Fruit fly (Drosophila melanogaster) whole organism, adult: ENCODE measurements around the gene CG1572.

ENCODE experiments used
- CG11617 ChIP-seq: fragments of 200-800 bp; sonication (Bioruptor generic); optimal IDR thresholded peaks from 2 replicates; lab custom pipeline; 2017; ENCODE audit warnings: mild to moderate bottlenecking, missing biosample characterization, missing genetic modification reagents, missing genetic modification characterization
- CG33017 ChIP-seq: fragments of 200-800 bp; sonication (Bioruptor generic); optimal IDR thresholded peaks from 2 replicates; lab custom pipeline; 2018; ENCODE audit warnings: missing biosample characterization, mild to moderate bottlenecking, missing genetic modification characterization, moderate library complexity
- CG5204 ChIP-seq: fragments of 200-800 bp; sonication (Bioruptor generic); optimal IDR thresholded peaks from 2 replicates; lab custom pipeline; 2016; ENCODE audit warnings: missing biosample characterization, missing genetic modification characterization
- CG7045 ChIP-seq: fragments of 200-800 bp; sonication (Bioruptor generic); optimal IDR thresholded peaks from 2 replicates; lab custom pipeline; 2017; ENCODE audit warnings: missing biosample characterization, mild to moderate bottlenecking, missing genetic modification characterization
- CG7101 ChIP-seq: fragments of 200-800 bp; sonication (Bioruptor generic); optimal IDR thresholded peaks from 2 replicates; lab custom pipeline; 2018; ENCODE audit warnings: missing biosample characterization, mild to moderate bottlenecking, missing genetic modification characterization, moderate library complexity
- Clk ChIP-seq: fragments of 200-800 bp; sonication (Bioruptor generic); optimal IDR thresholded peaks from 2 replicates; lab custom pipeline; 2017; ENCODE audit warnings: missing biosample characterization, missing genetic modification characterization
- Hr96 ChIP-seq: fragments of 200-800 bp; sonication (Bioruptor generic); optimal IDR thresholded peaks from 2 replicates; lab custom pipeline; 2016; ENCODE audit warnings: missing biosample characterization, missing genetic modification characterization
- bab1 ChIP-seq: fragments of 200-800 bp; sonication (Bioruptor generic); optimal IDR thresholded peaks from 3 replicates; lab custom pipeline; 2019; ENCODE audit warnings: missing biosample characterization, mild to moderate bottlenecking, missing genetic modification characterization, moderate library complexity
- cic ChIP-seq: fragments of 200-800 bp; sonication (Bioruptor generic); optimal IDR thresholded peaks from 2 replicates; lab custom pipeline; 2017; ENCODE audit warnings: missing biosample characterization, mild to moderate bottlenecking, missing genetic modification characterization, moderate library complexity
- cnc ChIP-seq, 2 experiments: fragments of >200 bp; optimal IDR thresholded peaks; 2 replicates each; lab custom pipeline; 2017
- kay ChIP-seq: fragments of 200-800 bp; sonication (Bioruptor generic); peaks from one replicate; lab custom pipeline; 2016; ENCODE audit warnings: missing biosample characterization, missing genetic modification characterization, borderline replicate concordance
- tj ChIP-seq: fragments of 200-800 bp; sonication (Bioruptor generic); optimal IDR thresholded peaks from 3 replicates; lab custom pipeline; 2017; ENCODE audit warnings: missing biosample characterization, mild to moderate bottlenecking, missing genetic modification characterization, moderate library complexity

DNA sequence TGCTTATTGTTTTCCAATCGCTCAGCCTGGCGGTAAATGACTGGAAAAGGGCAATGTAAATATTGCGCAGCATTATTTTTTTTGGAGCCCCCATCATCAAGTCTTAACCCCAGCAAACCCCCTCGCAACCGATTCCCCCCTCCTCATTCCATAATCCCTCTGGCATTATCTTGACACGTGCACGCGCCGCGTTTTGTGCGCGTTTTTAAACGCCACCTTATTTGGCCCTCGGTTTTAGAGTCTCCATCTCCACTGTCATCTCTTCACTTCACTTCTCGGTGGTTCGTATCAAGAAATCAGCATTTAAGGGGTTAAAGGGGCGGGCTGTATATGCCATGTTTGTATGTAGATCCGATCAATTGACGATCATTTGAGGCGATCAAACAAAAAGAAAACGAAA lies 11.5 kb downstream of the CG1572 start:
- no peak for TF ChIP-seq kay (GFP tag; lab: Kevin White, UChicago)
- TF ChIP-seq CG7045 (GFP tag; lab: Kevin White, UChicago) = no peak
- TF ChIP-seq CG33017 (tag; lab: Kevin White, UChicago) = no peak
- TF ChIP-seq bab1 (GFP tag; lab: Kevin White, UChicago) = no peak
- TF ChIP-seq Hr96 (GFP tag; lab: Kevin White, UChicago) = no peak
- no peak for TF ChIP-seq CG5204 (GFP tag; lab: Kevin White, UChicago)
- no peak for TF ChIP-seq tj (GFP tag; lab: Kevin White, UChicago)
- no peak for TF ChIP-seq CG11617
- no peak for TF ChIP-seq Clk (GFP tag; lab: Kevin White, UChicago)
- TF ChIP-seq cic (GFP tag; lab: Kevin White, UChicago) = no peak
- no peak for TF ChIP-seq cnc (optimal IDR thresholded peaks at IDR 0.05; lab: Kevin White, UChicago)
- TF ChIP-seq CG7101 (tag; lab: Kevin White, UChicago) = no peak
